Worm (Caenorhabditis elegans) whole organism, early embryonic: ENCODE measurements around the gene pgl-3.

Experiments used
- B0310.2 ChIP-seq: sonication (generic microtip); optimal IDR thresholded peaks from 2 replicates; lab custom pipeline; 2016; ENCODE audit warnings: mild to moderate bottlenecking, missing genetic modification characterization, missing compliant biosample characterization
- ama-1 ChIP-seq: fragments of 150-350 bp; optimal IDR thresholded peaks from 2 replicates; lab custom pipeline; 2014
- ceh-13 ChIP-seq: fragments of 200-800 bp; sonication (Bioruptor generic); optimal IDR thresholded peaks from 2 replicates; lab custom pipeline; 2018; ENCODE audit warnings: mild to moderate bottlenecking, missing genetic modification characterization, missing compliant biosample characterization
- ceh-36 ChIP-seq: sonication (generic microtip); optimal IDR thresholded peaks from 2 replicates; lab custom pipeline; 2016; ENCODE audit warnings: missing genetic modification characterization, inconsistent platforms, missing compliant biosample characterization
- ets-7 ChIP-seq: sonication (generic microtip); optimal IDR thresholded peaks from 2 replicates; lab custom pipeline; 2016; ENCODE audit warnings: missing genotype, missing genetic modification characterization, missing compliant biosample characterization
- hmbx-1 ChIP-seq: sonication (generic microtip); optimal IDR thresholded peaks from 2 replicates; lab custom pipeline; 2016; ENCODE audit warnings: mild to moderate bottlenecking, missing genetic modification characterization, missing compliant biosample characterization
- hmg-4 ChIP-seq: fragments of 200-800 bp; sonication (Bioruptor generic); optimal IDR thresholded peaks from 2 replicates; lab custom pipeline; 2018; ENCODE audit warnings: mild to moderate bottlenecking, missing genetic modification characterization, missing compliant biosample characterization
- tbx-11 ChIP-seq: fragments of 200-800 bp; sonication (Bioruptor generic); IDR thresholded peaks from 2 replicates; pipeline ENCODE4 v1.3.6; 2022; ENCODE audit warnings: missing genetic modification characterization, missing compliant biosample characterization
- tbx-37 ChIP-seq: fragments of 200-800 bp; sonication (Bioruptor generic); conservative IDR thresholded peaks from 2 replicates; pipeline ENCODE4 v1.3.6; 2022; ENCODE audit warnings: missing genetic modification reagents, missing genetic modification characterization, missing compliant biosample characterization

ce11 chrV:4755308-4756029 lies at the start of gene pgl-3:
- TF ChIP-seq tbx-37 (GFP tag; lab: Robert Waterston, UW) = no peak
- no peak for TF ChIP-seq ets-7
- TF ChIP-seq tbx-11 = no peak
- no peak for TF ChIP-seq ama-1
- TF ChIP-seq hmg-4 (GFP tag; lab: Kevin White, UChicago) = no peak
- TF ChIP-seq ceh-36 (tag; lab: Kevin White, UChicago) = no peak
- no peak for TF ChIP-seq B0310.2 (tag; lab: Kevin White, UChicago)
- no peak for TF ChIP-seq hmbx-1 (tag; lab: Kevin White, UChicago)
- TF ChIP-seq ceh-13 (GFP tag; lab: Kevin White, UChicago) = no peak
